Fruit fly (Drosophila melanogaster) whole organism, embryonic: ENCODE data around the gene CG11608.
A peak's percentile ranks its signal among the peaks of the same experiment; 100 is the strongest.

Experiments
- Atf3 ChIP-seq: fragments of 200-800 bp; sonication (Bioruptor generic); optimal IDR thresholded peaks from 3 replicates; lab custom pipeline; 2016; ENCODE audit warnings: missing biosample characterization, missing genetic modification characterization
- Bdp1 ChIP-seq: fragments of 200-800 bp; sonication (Bioruptor generic); optimal IDR thresholded peaks from 3 replicates; lab custom pipeline; 2016; ENCODE audit warnings: missing biosample characterization, missing genetic modification characterization
- CG10267 ChIP-seq: fragments of 200-800 bp; sonication (Bioruptor generic); optimal IDR thresholded peaks from 2 replicates; lab custom pipeline; 2018; ENCODE audit warnings: missing biosample characterization, mild to moderate bottlenecking, missing genetic modification characterization, moderate library complexity
- CG10462 ChIP-seq: fragments of 200-800 bp; sonication (Bioruptor generic); optimal IDR thresholded peaks from 2 replicates; lab custom pipeline; 2016; ENCODE audit warnings: missing biosample characterization, missing genetic modification characterization
- CG11560 ChIP-seq: fragments of 200-800 bp; sonication (Bioruptor generic); IDR thresholded peaks from 3 replicates; pipeline ENCODE4 v1.3.6; 2022; ENCODE audit warnings: missing biosample characterization, missing genetic modification characterization
- CG11695 ChIP-seq: fragments of 200-800 bp; sonication (Bioruptor generic); IDR thresholded peaks from 3 replicates; pipeline ENCODE4 v1.3.6; 2022; ENCODE audit warnings: missing biosample characterization, missing genetic modification characterization
- CG11723 ChIP-seq: fragments of 200-800 bp; sonication (Bioruptor generic); optimal IDR thresholded peaks from 2 replicates; lab custom pipeline; 2017; ENCODE audit warnings: missing biosample characterization, mild to moderate bottlenecking, missing genetic modification characterization
- CG17359 ChIP-seq: fragments of 200-800 bp; sonication (Bioruptor generic); optimal IDR thresholded peaks from 3 replicates; lab custom pipeline; 2018; ENCODE audit warnings: missing biosample characterization, mild to moderate bottlenecking, missing genetic modification characterization, moderate library complexity
- CG17385 ChIP-seq: fragments of 200-800 bp; sonication (Bioruptor generic); optimal IDR thresholded peaks from 3 replicates; lab custom pipeline; 2018; ENCODE audit warnings: missing biosample characterization, mild to moderate bottlenecking, missing genetic modification characterization
- CG18764 ChIP-seq: fragments of 200-800 bp; sonication (Bioruptor generic); optimal IDR thresholded peaks from 3 replicates; lab custom pipeline; 2016; ENCODE audit warnings: missing biosample characterization, missing genetic modification characterization
- CG2120 ChIP-seq: fragments of 200-800 bp; sonication (Bioruptor generic); optimal IDR thresholded peaks from 3 replicates; lab custom pipeline; 2016; ENCODE audit warnings: missing biosample characterization, missing genetic modification characterization
- CG3065 ChIP-seq: fragments of 200-800 bp; sonication (Bioruptor generic); optimal IDR thresholded peaks from 2 replicates; lab custom pipeline; 2016; ENCODE audit warnings: missing biosample characterization, missing genetic modification characterization
- CG3163 ChIP-seq: fragments of 200-800 bp; sonication (Bioruptor generic); optimal IDR thresholded peaks from 3 replicates; lab custom pipeline; 2016; ENCODE audit warnings: missing biosample characterization, missing genetic modification characterization
- CG33213 ChIP-seq: fragments of 200-800 bp; sonication (Bioruptor generic); optimal IDR thresholded peaks from 3 replicates; lab custom pipeline; 2016; ENCODE audit warnings: missing biosample characterization, missing genetic modification characterization
- CG6689 ChIP-seq: fragments of 200-800 bp; sonication (Bioruptor generic); IDR thresholded peaks from 2 replicates; pipeline ENCODE4 v1.3.6; 2022; ENCODE audit warnings: missing biosample characterization, missing genetic modification characterization
- CG6791 ChIP-seq: fragments of 200-800 bp; sonication (Bioruptor generic); IDR thresholded peaks from 3 replicates; pipeline ENCODE4 v1.3.6; 2022; ENCODE audit warnings: missing biosample characterization, missing genetic modification characterization; ENCODE audit not compliant: partially characterized antibody
- CG7271 ChIP-seq: fragments of 200-800 bp; sonication (Bioruptor generic); optimal IDR thresholded peaks from 2 replicates; lab custom pipeline; 2018; ENCODE audit warnings: missing biosample characterization, mild to moderate bottlenecking, missing genetic modification characterization, moderate library complexity
- CG7987 ChIP-seq: fragments of 200-800 bp; sonication (Bioruptor generic); optimal IDR thresholded peaks from 2 replicates; lab custom pipeline; 2018; ENCODE audit warnings: missing biosample characterization, mild to moderate bottlenecking, missing genetic modification characterization, moderate library complexity
- CG8478 ChIP-seq: fragments of >200 bp; optimal IDR thresholded peaks from 2 replicates; lab custom pipeline; 2018
- CTCF ChIP-seq: fragments of 200-800 bp; sonication (Bioruptor generic); optimal IDR thresholded peaks from 2 replicates; lab custom pipeline; 2017; ENCODE audit warnings: missing biosample characterization, mild to moderate bottlenecking, missing genetic modification characterization, moderate library complexity
- D19B ChIP-seq: fragments of 200-800 bp; sonication (Bioruptor generic); optimal IDR thresholded peaks from 2 replicates; lab custom pipeline; 2017; ENCODE audit warnings: missing biosample characterization, mild to moderate bottlenecking, missing genetic modification characterization
- Deaf1 ChIP-seq: fragments of 200-800 bp; optimal IDR thresholded peaks from 3 replicates; lab custom pipeline; 2019; ENCODE audit warnings: missing biosample characterization, mild to moderate bottlenecking, missing genetic modification characterization, moderate library complexity
- Doc3 ChIP-seq: fragments of 200-800 bp; sonication (Bioruptor generic); IDR thresholded peaks from 3 replicates; pipeline ENCODE4 v1.3.6; 2022; ENCODE audit warnings: missing biosample characterization, missing genetic modification characterization; ENCODE audit not compliant: partially characterized antibody
- Drgx ChIP-seq: fragments of 200-800 bp; sonication (Bioruptor generic); IDR thresholded peaks from 2 replicates; pipeline ENCODE4 v1.3.6; 2022; ENCODE audit warnings: missing biosample characterization, missing genetic modification characterization
- HLH3B ChIP-seq: fragments of 200-800 bp; sonication (Bioruptor generic); IDR thresholded peaks from 2 replicates; pipeline ENCODE4 v1.3.6; 2022; ENCODE audit warnings: missing biosample characterization, missing genetic modification characterization
- HmgZ ChIP-seq: fragments of 200-800 bp; sonication (Bioruptor generic); optimal IDR thresholded peaks from 2 replicates; lab custom pipeline; 2018; ENCODE audit warnings: missing biosample characterization, mild to moderate bottlenecking, missing genetic modification characterization
- Jarid2 ChIP-seq: fragments of 200-800 bp; sonication (Bioruptor generic); optimal IDR thresholded peaks from 3 replicates; lab custom pipeline; 2017; ENCODE audit warnings: mild to moderate bottlenecking, missing biosample characterization, missing genetic modification reagents, missing genetic modification characterization
- Lpt ChIP-seq: fragments of >200 bp; optimal IDR thresholded peaks from 2 replicates; lab custom pipeline; 2018; ENCODE audit warnings: missing biosample characterization, missing genetic modification characterization
- Myb ChIP-seq: fragments of 200-800 bp; sonication (Bioruptor generic); optimal IDR thresholded peaks from 2 replicates; lab custom pipeline; 2016; ENCODE audit warnings: missing biosample characterization, missing genetic modification characterization
- Oli ChIP-seq: fragments of 200-800 bp; sonication (Bioruptor generic); optimal IDR thresholded peaks from 2 replicates; lab custom pipeline; 2018; ENCODE audit warnings: missing biosample characterization, mild to moderate bottlenecking, missing genetic modification characterization, moderate library complexity
- Rfx ChIP-seq: fragments of 200-800 bp; sonication (Bioruptor generic); IDR thresholded peaks from 2 replicates; pipeline ENCODE4 v1.3.6; 2022; ENCODE audit warnings: missing biosample characterization, missing genetic modification characterization
- Ssrp ChIP-seq: fragments of 200-800 bp; sonication (Bioruptor generic); optimal IDR thresholded peaks from 2 replicates; lab custom pipeline; 2018; ENCODE audit warnings: missing biosample characterization, mild to moderate bottlenecking, missing genetic modification characterization, moderate library complexity
- abd-A ChIP-seq: fragments of 200-800 bp; sonication (Bioruptor generic); optimal IDR thresholded peaks from 3 replicates; lab custom pipeline; 2019; ENCODE audit warnings: missing biosample characterization, mild to moderate bottlenecking, missing genetic modification characterization, moderate library complexity
- br ChIP-seq: fragments of >200 bp; optimal IDR thresholded peaks from 2 replicates; lab custom pipeline; 2017
- bsh ChIP-seq, 2 experiments: fragments of 200-800 bp; sonication (Bioruptor generic); optimal IDR thresholded peaks; 2 replicates each; lab custom pipeline; 2017 to 2018; ENCODE audit warnings: mild to moderate bottlenecking in 2 of 2, missing biosample characterization in 2 of 2, missing genetic modification characterization in 2 of 2, moderate library complexity in 1 of 2
- dmrt11E ChIP-seq: fragments of 200-800 bp; sonication (Bioruptor generic); optimal IDR thresholded peaks from 3 replicates; lab custom pipeline; 2018; ENCODE audit warnings: missing biosample characterization, mild to moderate bottlenecking, missing genetic modification characterization, moderate library complexity
- esg ChIP-seq: fragments of 200-800 bp; sonication (Bioruptor generic); conservative IDR thresholded peaks from 2 replicates; pipeline ENCODE4 v1.3.6; 2022; ENCODE audit warnings: missing biosample characterization, missing genetic modification characterization
- fd64A ChIP-seq: fragments of 200-800 bp; sonication (Bioruptor generic); optimal IDR thresholded peaks from 3 replicates; lab custom pipeline; 2018; ENCODE audit warnings: missing biosample characterization, mild to moderate bottlenecking, missing genetic modification characterization
- gce ChIP-seq: fragments of 200-800 bp; sonication (Bioruptor generic); IDR thresholded peaks from 3 replicates; pipeline ENCODE4 v1.3.6; 2022; ENCODE audit warnings: missing biosample characterization, missing genetic modification characterization
- gfzf ChIP-seq: fragments of 200-800 bp; sonication (Bioruptor generic); optimal IDR thresholded peaks from 2 replicates; lab custom pipeline; 2016; ENCODE audit warnings: missing biosample characterization, mild to moderate bottlenecking, missing genetic modification characterization, moderate library complexity
- grau ChIP-seq: fragments of 200-800 bp; optimal IDR thresholded peaks from 3 replicates; lab custom pipeline; 2019; ENCODE audit warnings: missing biosample characterization, mild to moderate bottlenecking, missing genetic modification characterization, moderate library complexity
- grn ChIP-seq: fragments of 200-800 bp; sonication (Bioruptor generic); optimal IDR thresholded peaks from 3 replicates; lab custom pipeline; 2017; ENCODE audit warnings: missing biosample characterization, missing genetic modification characterization
- her ChIP-seq: fragments of 200-800 bp; sonication (Bioruptor generic); optimal IDR thresholded peaks from 2 replicates; lab custom pipeline; 2016; ENCODE audit warnings: missing biosample characterization, missing genetic modification characterization
- ken ChIP-seq: fragments of 200-800 bp; sonication (Bioruptor generic); IDR thresholded peaks from 3 replicates; pipeline ENCODE4 v1.3.6; 2022; ENCODE audit warnings: missing biosample characterization, missing genetic modification characterization
- nom ChIP-seq: fragments of 200-800 bp; sonication (Bioruptor generic); optimal IDR thresholded peaks from 2 replicates; lab custom pipeline; 2017; ENCODE audit warnings: missing biosample characterization, missing genetic modification characterization, mild to moderate bottlenecking, moderate library complexity, missing genetic modification reagents
- oc ChIP-seq: fragments of 200-800 bp; sonication (Bioruptor generic); optimal IDR thresholded peaks from 2 replicates; lab custom pipeline; 2018; ENCODE audit warnings: missing biosample characterization, mild to moderate bottlenecking, missing genetic modification characterization, moderate library complexity
- scrt ChIP-seq: fragments of 200-800 bp; sonication (Bioruptor generic); optimal IDR thresholded peaks from 2 replicates; lab custom pipeline; 2018; ENCODE audit warnings: missing biosample characterization, mild to moderate bottlenecking, missing genetic modification characterization, moderate library complexity
- sob ChIP-seq: fragments of 200-800 bp; sonication (Bioruptor generic); IDR thresholded peaks from 2 replicates; pipeline ENCODE4 v1.3.6; 2022; ENCODE audit warnings: missing biosample characterization, missing genetic modification characterization
- stwl ChIP-seq: fragments of 200-800 bp; sonication (Bioruptor generic); optimal IDR thresholded peaks from 3 replicates; lab custom pipeline; 2018; ENCODE audit warnings: missing biosample characterization, mild to moderate bottlenecking, missing genetic modification characterization, moderate library complexity
- tgo ChIP-seq: fragments of 200-800 bp; sonication (Bioruptor generic); IDR thresholded peaks from 3 replicates; pipeline ENCODE4 v1.3.6; 2022; ENCODE audit warnings: missing biosample characterization, missing genetic modification characterization
- trh ChIP-seq: fragments of 200-800 bp; sonication (Bioruptor generic); optimal IDR thresholded peaks from 2 replicates; lab custom pipeline; 2016; ENCODE audit warnings: missing biosample characterization, missing genetic modification characterization
- wdn ChIP-seq: fragments of 200-800 bp; sonication (Bioruptor generic); IDR thresholded peaks from 2 replicates; pipeline ENCODE4 v1.3.6; 2022; ENCODE audit warnings: missing biosample characterization, missing genetic modification characterization
- zf30C ChIP-seq: fragments of 200-800 bp; sonication (Bioruptor generic); optimal IDR thresholded peaks from 3 replicates; lab custom pipeline; 2018; ENCODE audit warnings: missing biosample characterization, mild to moderate bottlenecking, missing genetic modification characterization

Gene CG11608

DNA sequence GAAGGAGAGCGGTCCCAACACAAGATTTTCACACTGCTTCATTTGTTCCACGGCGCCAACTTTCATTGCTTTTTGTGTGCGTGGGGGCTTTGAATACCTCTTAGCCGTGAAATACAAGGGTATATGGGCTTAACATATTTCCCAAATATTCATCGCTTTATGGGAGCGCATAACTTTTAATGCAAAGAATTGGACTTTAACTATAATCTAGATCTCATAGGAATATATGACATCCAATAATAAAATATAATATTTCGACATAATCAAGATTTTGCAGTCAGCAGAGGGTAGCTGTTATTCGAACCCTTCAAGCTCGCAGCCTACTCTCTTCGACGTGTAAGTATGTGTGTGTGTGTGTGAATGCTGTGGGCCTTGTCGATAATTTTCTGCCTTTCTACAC, 46.6 kb upstream of the CG11608 start (continued):
- TF ChIP-seq CG7271 (tag; lab: Kevin White, UChicago) (no peak), Atf3 (GFP tag; lab: Kevin White, UChicago) (no peak), Oli (tag; lab: Kevin White, UChicago) (peak; percentile 48), abd-A (no peak), CG3163 (GFP tag; lab: Kevin White, UChicago) (no peak), CG17385 (GFP tag; lab: Kevin White, UChicago) (no peak), oc (tag; lab: Kevin White, UChicago) (no peak), CG11560 (tag; lab: Robert Waterston, UW) (no peak), CG17359 (tag; lab: Kevin White, UChicago) (peak; percentile 57), nom (GFP tag; lab: Kevin White, UChicago) (no peak), esg (GFP tag; lab: Robert Waterston, UW) (0 out of 2 replicates have a peak, but pooled peaks have one; percentile 21), CG33213 (GFP tag; lab: Kevin White, UChicago) (no peak), D19B (GFP tag; lab: Kevin White, UChicago) (peak; percentile 89), Rfx (GFP tag; lab: Robert Waterston, UW) (0 out of 2 replicates have a peak, but pooled peaks have one; percentile 11), CG6689 (GFP tag; lab: Robert Waterston, UW) (peak; percentile 44), dmrt11E (tag; lab: Kevin White, UChicago) (no peak), Myb (GFP tag; lab: Kevin White, UChicago) (no peak), HmgZ (tag; lab: Kevin White, UChicago) (no peak), CG2120 (GFP tag; lab: Kevin White, UChicago) (peak; percentile 64), bsh (GFP tag; optimal IDR thresholded peaks at IDR 0.05; lab: Kevin White, UChicago) (no peak), grn (GFP tag; lab: Kevin White, UChicago) (no peak), scrt (peak; percentile 39), Doc3 (GFP tag; lab: Robert Waterston, UW) (no peak), sob (GFP tag; lab: Robert Waterston, UW) (0 out of 2 replicates have a peak, but pooled peaks have one; percentile 35), CG3065 (GFP tag; lab: Kevin White, UChicago) (no peak), trh (GFP tag; lab: Kevin White, UChicago) (no peak), zf30C (no peak), HLH3B (GFP tag; lab: Robert Waterston, UW) (peak; percentile 34; the same call in 1 of the 2 replicates), Deaf1 (no peak), her (no peak), Bdp1 (no peak), CG11723 (GFP tag; lab: Kevin White, UChicago) (no peak), ken (GFP tag; lab: Robert Waterston, UW) (0 out of 3 replicates have a peak, but pooled peaks have one; percentile 23), CG11695 (GFP tag; lab: Robert Waterston, UW) (no peak; the same call in 2 of the 3 replicates), fd64A (GFP tag; lab: Kevin White, UChicago) (no peak), CG10267 (tag; lab: Kevin White, UChicago) (no peak), CTCF (GFP tag; lab: Kevin White, UChicago) (no peak), CG10462 (no peak), wdn (GFP tag; lab: Robert Waterston, UW) (no peak), Ssrp (no peak), Drgx (GFP tag; lab: Robert Waterston, UW) (no peak), Lpt (no peak), gce (GFP tag; lab: Robert Waterston, UW) (no peak), tgo (peak; percentile 46; the same call in 2 of the 3 replicates), br (lab: Kevin White, UChicago) (no peak), Jarid2 (GFP tag; lab: Kevin White, UChicago) (no peak), CG18764 (GFP tag; lab: Kevin White, UChicago) (no peak), CG7987 (GFP tag; lab: Kevin White, UChicago) (no peak), gfzf (GFP tag; lab: Kevin White, UChicago) (no peak), CG6791 (GFP tag; lab: Robert Waterston, UW) (no peak), CG8478 (lab: Kevin White, UChicago) (no peak), grau (tag; lab: Kevin White, UChicago) (peak; percentile 47), stwl (tag; lab: Kevin White, UChicago) (no peak)
